Worm (Caenorhabditis elegans) whole organism, young adult: Measurements from ENCODE around the gene efl-1.

Experiments
- B0261.1 ChIP-seq: sonication (generic microtip); optimal IDR thresholded peaks from 2 replicates; lab custom pipeline; 2016; ENCODE audit warnings: mild to moderate bottlenecking, missing genetic modification characterization, moderate library complexity, missing compliant biosample characterization
- C06A6.2 ChIP-seq: fragments of 200-800 bp; sonication (Bioruptor generic); conservative IDR thresholded peaks from 2 replicates; pipeline ENCODE4 v1.3.6; 2022; ENCODE audit warnings: missing genetic modification characterization, missing compliant biosample characterization
- D2030.7 ChIP-seq: fragments of 200-800 bp; sonication (Bioruptor generic); IDR thresholded peaks from 2 replicates; pipeline ENCODE4 v1.3.6; 2022; ENCODE audit warnings: missing genetic modification reagents, missing genetic modification characterization, missing compliant biosample characterization
- F10E7.11 ChIP-seq: sonication (generic microtip); optimal IDR thresholded peaks from 2 replicates; lab custom pipeline; 2017; ENCODE audit warnings: mild to moderate bottlenecking, missing genetic modification characterization, moderate library complexity, missing compliant biosample characterization
- F33H1.4 ChIP-seq: fragments of 200-800 bp; sonication (Bioruptor generic); IDR thresholded peaks from 2 replicates; pipeline ENCODE4 v1.3.6; 2022; ENCODE audit warnings: missing genetic modification reagents, missing genetic modification characterization, missing compliant biosample characterization
- T26A5.8 ChIP-seq: sonication (generic microtip); optimal IDR thresholded peaks from 2 replicates; lab custom pipeline; 2016; ENCODE audit warnings: missing genetic modification characterization, missing compliant biosample characterization
- Y56A3A.18 ChIP-seq: fragments of 200-800 bp; sonication (Bioruptor generic); IDR thresholded peaks from 2 replicates; pipeline ENCODE4 v1.3.6; 2022; ENCODE audit warnings: missing genetic modification reagents, missing genetic modification characterization, missing compliant biosample characterization
- athp-1 ChIP-seq: sonication (generic microtip); optimal IDR thresholded peaks from 2 replicates; lab custom pipeline; 2017; ENCODE audit warnings: mild to moderate bottlenecking, missing genetic modification characterization, missing compliant biosample characterization
- attf-5 ChIP-seq: fragments of 200-800 bp; sonication (Bioruptor generic); optimal IDR thresholded peaks from 2 replicates; lab custom pipeline; 2018; ENCODE audit warnings: mild to moderate bottlenecking, missing genetic modification characterization, missing compliant biosample characterization
- attf-6 ChIP-seq: fragments of 200-800 bp; sonication (Bioruptor generic); IDR thresholded peaks from 2 replicates; pipeline ENCODE4 v1.3.6; 2022; ENCODE audit warnings: missing genetic modification reagents, missing genetic modification characterization, missing compliant biosample characterization
- bed-2 ChIP-seq: fragments of 200-800 bp; sonication (Bioruptor generic); IDR thresholded peaks from 2 replicates; pipeline ENCODE4 v1.3.6; 2022; ENCODE audit warnings: missing genetic modification reagents, missing genetic modification characterization, missing compliant biosample characterization
- cebp-1 ChIP-seq, 2 experiments: fragments of 200-800 bp in 1 of 2; sonication (Bioruptor generic) in 1 of 2; sonication (generic microtip) in 1 of 2; IDR thresholded peaks in 1 of 2; optimal IDR thresholded peaks in 1 of 2; 2 replicates each; pipeline versions ENCODE4 v1.3.6 to Lab custom; 2017 to 2022; ENCODE audit warnings: missing compliant biosample characterization in 2 of 2, missing genetic modification characterization in 2 of 2, mild to moderate bottlenecking in 1 of 2, missing genetic modification reagents in 1 of 2, moderate library complexity in 1 of 2
- ceh-27 ChIP-seq: fragments of 200-800 bp; sonication (Bioruptor generic); optimal IDR thresholded peaks from 2 replicates; lab custom pipeline; 2018; ENCODE audit warnings: mild to moderate bottlenecking, missing genetic modification characterization, moderate library complexity, missing compliant biosample characterization
- chd-7 ChIP-seq: sonication (generic microtip); optimal IDR thresholded peaks from 2 replicates; lab custom pipeline; 2016; ENCODE audit warnings: mild to moderate bottlenecking, missing genetic modification characterization, moderate library complexity, missing compliant biosample characterization
- dpl-1 ChIP-seq: fragments of 150-350 bp; optimal IDR thresholded peaks from 2 replicates; lab custom pipeline; 2014; ENCODE audit warnings: missing biosample characterization, missing genetic modification reagents, missing genetic modification characterization
- ekl-4 ChIP-seq: fragments of 200-800 bp; sonication (Bioruptor generic); IDR thresholded peaks from 2 replicates; pipeline ENCODE4 v1.3.6; 2022; ENCODE audit warnings: missing genetic modification reagents, missing genetic modification characterization, missing compliant biosample characterization
- gei-17 ChIP-seq: fragments of 200-800 bp; sonication (Bioruptor generic); optimal IDR thresholded peaks from 2 replicates; lab custom pipeline; 2018; ENCODE audit warnings: mild to moderate bottlenecking, missing genetic modification characterization, missing compliant biosample characterization
- hlh-26 ChIP-seq: fragments of 200-800 bp; sonication (Bioruptor generic); conservative IDR thresholded peaks from 2 replicates; pipeline ENCODE4 v1.3.6; 2022; ENCODE audit warnings: missing genetic modification reagents, missing genetic modification characterization, missing compliant biosample characterization
- hmg-1.2 ChIP-seq: fragments of 200-800 bp; sonication (Bioruptor generic); IDR thresholded peaks from 2 replicates; pipeline ENCODE4 v1.3.6; 2022; ENCODE audit warnings: missing genetic modification reagents, missing genetic modification characterization, missing compliant biosample characterization
- hsf-1 ChIP-seq: fragments of 200-800 bp; sonication (Bioruptor generic); IDR thresholded peaks from 2 replicates; pipeline ENCODE4 v1.3.6; 2022; ENCODE audit warnings: missing genetic modification reagents, missing genetic modification characterization, missing compliant biosample characterization
- let-526 ChIP-seq: fragments of 200-800 bp; sonication (Bioruptor generic); IDR thresholded peaks from 2 replicates; pipeline ENCODE4 v1.3.6; 2022; ENCODE audit warnings: missing genetic modification reagents, missing genetic modification characterization, missing compliant biosample characterization
- let-607 ChIP-seq, 2 experiments: fragments of 200-800 bp in 1 of 2; sonication (Bioruptor generic) in 1 of 2; sonication (generic microtip) in 1 of 2; optimal IDR thresholded peaks; 2 replicates each; lab custom pipeline; 2016 to 2018; ENCODE audit warnings: mild to moderate bottlenecking in 2 of 2, missing compliant biosample characterization in 2 of 2, missing genetic modification characterization in 2 of 2, moderate library complexity in 2 of 2, missing genotype in 1 of 2
- lin-35 ChIP-seq, 3 experiments: fragments of 150-350 bp in 2 of 3; sonication (generic microtip) in 1 of 3; optimal IDR thresholded peaks; 2 replicates each; lab custom pipeline; 2014 to 2018; ENCODE audit warnings: missing biosample characterization in 3 of 3, missing genetic modification characterization in 3 of 3, missing genetic modification reagents in 3 of 3
- lin-54 ChIP-seq: fragments of 200-800 bp; sonication (Bioruptor generic); optimal IDR thresholded peaks from 2 replicates; lab custom pipeline; 2018; ENCODE audit warnings: mild to moderate bottlenecking, missing genetic modification characterization, missing compliant biosample characterization
- lir-1 ChIP-seq: fragments of 200-800 bp; sonication (Bioruptor generic); conservative IDR thresholded peaks from 2 replicates; pipeline ENCODE4 v1.3.6; 2022; ENCODE audit warnings: missing genetic modification reagents, missing genetic modification characterization, missing compliant biosample characterization
- lsl-1 ChIP-seq: fragments of 200-800 bp; sonication (Bioruptor generic); optimal IDR thresholded peaks from 2 replicates; lab custom pipeline; 2018; ENCODE audit warnings: mild to moderate bottlenecking, missing genetic modification characterization, moderate library complexity, missing compliant biosample characterization
- madf-10 ChIP-seq: sonication (generic microtip); optimal IDR thresholded peaks from 2 replicates; lab custom pipeline; 2016; ENCODE audit warnings: mild to moderate bottlenecking, missing genetic modification characterization, missing compliant biosample characterization
- madf-6 ChIP-seq: fragments of 200-800 bp; sonication (Bioruptor generic); IDR thresholded peaks from 2 replicates; pipeline ENCODE4 v1.3.6; 2022; ENCODE audit warnings: missing genetic modification reagents, missing genetic modification characterization, missing compliant biosample characterization
- madf-8 ChIP-seq: fragments of 200-800 bp; sonication (Bioruptor generic); conservative IDR thresholded peaks from 2 replicates; pipeline ENCODE4 v1.3.6; 2022; ENCODE audit warnings: missing genetic modification reagents, missing genetic modification characterization, missing compliant biosample characterization
- mcd-1 ChIP-seq: fragments of 200-800 bp; sonication (Bioruptor generic); IDR thresholded peaks from 2 replicates; pipeline ENCODE4 v1.3.6; 2022; ENCODE audit warnings: missing genetic modification reagents, missing genetic modification characterization, missing compliant biosample characterization
- nfya-2 ChIP-seq: fragments of 200-800 bp; sonication (Bioruptor generic); IDR thresholded peaks from 2 replicates; pipeline ENCODE4 v1.3.6; 2022; ENCODE audit warnings: missing genetic modification reagents, missing genetic modification characterization, missing compliant biosample characterization
- nfyb-1 ChIP-seq: fragments of 200-800 bp; sonication (Bioruptor generic); IDR thresholded peaks from 2 replicates; pipeline ENCODE4 v1.3.6; 2022; ENCODE audit warnings: missing genetic modification reagents, missing genetic modification characterization, missing compliant biosample characterization
- nhr-90 ChIP-seq: sonication (generic microtip); optimal IDR thresholded peaks from 2 replicates; lab custom pipeline; 2016; ENCODE audit warnings: missing genotype, mild to moderate bottlenecking, missing genetic modification characterization, missing compliant biosample characterization
- pbrm-1 ChIP-seq: fragments of 200-800 bp; sonication (Bioruptor generic); IDR thresholded peaks from 2 replicates; pipeline ENCODE4 v1.3.6; 2022; ENCODE audit warnings: missing genetic modification reagents, missing genetic modification characterization, missing compliant biosample characterization
- rcor-1 ChIP-seq: fragments of 200-800 bp; sonication (Bioruptor generic); IDR thresholded peaks from 2 replicates; pipeline ENCODE4 v1.3.6; 2022; ENCODE audit warnings: missing genetic modification reagents, missing genetic modification characterization, missing compliant biosample characterization
- rpc-1 ChIP-seq, 2 experiments: fragments of 150-350 bp in 1 of 2; sonication (generic microtip) in 1 of 2; optimal IDR thresholded peaks; 2 replicates each; lab custom pipeline; 2014 to 2018; ENCODE audit warnings: missing biosample characterization in 1 of 2, missing genetic modification characterization in 1 of 2, missing genetic modification reagents in 1 of 2, missing genotype in 1 of 2
- snpc-1.1 ChIP-seq: sonication (generic microtip); optimal IDR thresholded peaks from 2 replicates; lab custom pipeline; 2017; ENCODE audit warnings: missing genetic modification characterization, mild to moderate bottlenecking, missing compliant biosample characterization, antibody characterized with exemption, moderate library complexity, missing genotype, missing genetic modification reagents; ENCODE audit not compliant: insufficient read depth
- snpc-1.3 ChIP-seq: sonication (generic microtip); optimal IDR thresholded peaks from 2 replicates; lab custom pipeline; 2017; ENCODE audit warnings: missing genetic modification characterization, mild to moderate bottlenecking, missing compliant biosample characterization, antibody characterized with exemption, moderate library complexity, missing genotype, missing genetic modification reagents; ENCODE audit not compliant: insufficient read depth
- snpc-3.4 ChIP-seq: sonication (generic microtip); optimal IDR thresholded peaks from 2 replicates; lab custom pipeline; 2017; ENCODE audit warnings: missing genetic modification characterization, mild to moderate bottlenecking, missing compliant biosample characterization, antibody characterized with exemption, moderate library complexity, missing genotype, missing genetic modification reagents
- snpc-4 ChIP-seq, 5 experiments: fragments of 150-350 bp in 1 of 5; sonication (generic microtip) in 4 of 5; optimal IDR thresholded peaks; 2 replicates each; lab custom pipeline; 2014 to 2018; ENCODE audit warnings: missing genetic modification characterization in 5 of 5, missing biosample characterization in 3 of 5, antibody characterized with exemption in 2 of 5, mild to moderate bottlenecking in 2 of 5, missing compliant biosample characterization in 2 of 5, missing genotype in 2 of 5, moderate library complexity in 2 of 5, missing genetic modification reagents in 1 of 5
- tbp1 ChIP-seq: fragments of 200-800 bp; sonication (Bioruptor generic); optimal IDR thresholded peaks from 2 replicates; lab custom pipeline; 2018; ENCODE audit warnings: mild to moderate bottlenecking, missing genetic modification characterization, missing compliant biosample characterization
- tlf-1 ChIP-seq: fragments of 200-800 bp; sonication (Bioruptor generic); optimal IDR thresholded peaks from 2 replicates; lab custom pipeline; 2018; ENCODE audit warnings: mild to moderate bottlenecking, missing genetic modification characterization, missing compliant biosample characterization
- unc-130 ChIP-seq: sonication (generic microtip); optimal IDR thresholded peaks from 2 replicates; lab custom pipeline; 2016; ENCODE audit warnings: missing genetic modification reagents, missing genetic modification characterization, missing compliant biosample characterization
- ztf-22 ChIP-seq: fragments of 200-800 bp; sonication (Bioruptor generic); optimal IDR thresholded peaks from 2 replicates; lab custom pipeline; 2018; ENCODE audit warnings: mild to moderate bottlenecking, missing genetic modification characterization, moderate library complexity, missing compliant biosample characterization
- ztf-3 ChIP-seq: fragments of 200-800 bp; sonication (Bioruptor generic); optimal IDR thresholded peaks from 2 replicates; lab custom pipeline; 2018; ENCODE audit warnings: mild to moderate bottlenecking, missing genetic modification characterization, missing compliant biosample characterization

efl-1 gene

ce11 chrV:16965655-16966054 lies at the start of gene efl-1:
Gene efl-1 (minus strand): TSS chrV:16965675.
- TF ChIP-seq snpc-1.3: peak; percentile 49
- peak; percentile 70 for TF ChIP-seq snpc-4 (GFP tag; optimal IDR thresholded peaks at IDR 0.05; lab: Kevin White, UChicago)
- TF ChIP-seq snpc-4 (tag; optimal IDR thresholded peaks at IDR 0.05; lab: Kevin White, UChicago): peak; percentile 61 to 94 (median 89)
- no peak for TF ChIP-seq unc-130 (GFP tag; lab: Kevin White, UChicago)
- TF ChIP-seq lir-1 (GFP tag; lab: Robert Waterston, UW): peak; percentile 43; the same call in 1 of the 2 replicates
- 0 out of 2 replicates have a peak, but pooled peaks have one; percentile 35 for TF ChIP-seq F33H1.4 (GFP tag; lab: Robert Waterston, UW)
- peak; percentile 83 for TF ChIP-seq ekl-4 (GFP tag; lab: Robert Waterston, UW)
- TF ChIP-seq let-526 (GFP tag; lab: Robert Waterston, UW): no peak
- peak; percentile 57 for TF ChIP-seq lsl-1 (GFP tag; lab: Kevin White, UChicago)
- peak; percentile 87 for TF ChIP-seq rcor-1 (GFP tag; lab: Robert Waterston, UW)
- TF ChIP-seq cebp-1 (GFP tag; IDR thresholded peaks at IDR 0.05; lab: Robert Waterston, UW): peak; percentile 47
- TF ChIP-seq cebp-1 (tag; optimal IDR thresholded peaks at IDR 0.05; lab: Kevin White, UChicago): peak; percentile 89
- peak; percentile 25 for TF ChIP-seq ztf-3 (GFP tag; lab: Kevin White, UChicago)
- TF ChIP-seq chd-7: no peak
- TF ChIP-seq pbrm-1 (GFP tag; lab: Robert Waterston, UW): peak; percentile 96
- TF ChIP-seq Y56A3A.18 (GFP tag; lab: Robert Waterston, UW): peak; percentile 72; the same call in 1 of the 2 replicates
- TF ChIP-seq rpc-1 (optimal IDR thresholded peaks at IDR 0.05; lab: Kevin White, UChicago): no peak
- TF ChIP-seq rpc-1 (tag; optimal IDR thresholded peaks at IDR 0.05; lab: Kevin White, UChicago): no peak
- peak; percentile 68 for TF ChIP-seq tbp1 (GFP tag; lab: Kevin White, UChicago)
- TF ChIP-seq mcd-1: peak; percentile 99
- no peak for TF ChIP-seq gei-17
- TF ChIP-seq hlh-26 (GFP tag; lab: Robert Waterston, UW): no peak
- peak; percentile 86 for TF ChIP-seq snpc-1.1 (tag; lab: Kevin White, UChicago)
- TF ChIP-seq C06A6.2: 0 out of 2 replicates have a peak, but pooled peaks have one; percentile 17
- peak; percentile 37 for TF ChIP-seq B0261.1
- TF ChIP-seq attf-6 (GFP tag; lab: Robert Waterston, UW): peak; percentile 96
- TF ChIP-seq lin-35 (GFP tag; optimal IDR thresholded peaks at IDR 0.05; lab: Kevin White, UChicago): peak; percentile 79 to 97 (median 83)
- peak in 1 of 2 experiments; percentile 22 for TF ChIP-seq let-607 (tag; optimal IDR thresholded peaks at IDR 0.05; lab: Kevin White, UChicago)
- TF ChIP-seq ceh-27 (GFP tag; lab: Kevin White, UChicago): peak; percentile 81
- peak; percentile 81 for TF ChIP-seq madf-6 (GFP tag; lab: Robert Waterston, UW)
- TF ChIP-seq bed-2 (GFP tag; lab: Robert Waterston, UW): no peak
- TF ChIP-seq snpc-3.4 (tag; lab: Kevin White, UChicago): peak; percentile 72
- peak; percentile 84 for TF ChIP-seq nfyb-1 (GFP tag; lab: Robert Waterston, UW)
- peak; percentile 85 for TF ChIP-seq D2030.7 (GFP tag; lab: Robert Waterston, UW)
- TF ChIP-seq F10E7.11 (tag; lab: Kevin White, UChicago): no peak
- peak; percentile 99 for TF ChIP-seq hmg-1.2 (GFP tag; lab: Robert Waterston, UW)
- TF ChIP-seq lin-54: peak; percentile 97
- TF ChIP-seq hsf-1 (GFP tag; lab: Robert Waterston, UW): 0 out of 2 replicates have a peak, but pooled peaks have one; percentile 51
- no peak for TF ChIP-seq ztf-22 (GFP tag; lab: Kevin White, UChicago)
- no peak for TF ChIP-seq T26A5.8 (tag; lab: Kevin White, UChicago)
- peak; percentile 96 for TF ChIP-seq attf-5 (GFP tag; lab: Kevin White, UChicago)
- no peak for TF ChIP-seq nhr-90 (tag; lab: Kevin White, UChicago)
- TF ChIP-seq madf-8 (GFP tag; lab: Robert Waterston, UW): peak; percentile 35
- TF ChIP-seq tlf-1 (GFP tag; lab: Kevin White, UChicago): peak; percentile 59
- TF ChIP-seq athp-1: peak; percentile 76
- no peak for TF ChIP-seq nfya-2 (GFP tag; lab: Robert Waterston, UW)
- peak; percentile 20 for TF ChIP-seq madf-10
- TF ChIP-seq dpl-1 (GFP tag; lab: Kevin White, UChicago): peak; percentile 98
